Fruit fly (Drosophila melanogaster): ENCODE results near the gene CG9231.

Gene CG9231

dm6 chr3L:19584369-19584915 is 1.4 kb downstream of the CG9231 start, which contains the start of gene Shal:
Shal (minus strand) TSS chr3L:19584568.
- TF ChIP-seq CG8478 (optimal IDR thresholded peaks at IDR 0.05): no peak
- TF ChIP-seq CTCF (optimal IDR thresholded peaks at IDR 0.05): no peak

- TF ChIP-seq CG8478 (optimal IDR thresholded peaks at IDR 0.05): no peak
- no peak for TF ChIP-seq CTCF (optimal IDR thresholded peaks at IDR 0.05)
Measured at dm6 chr3L:19580709-19581227, 5.0 kb downstream of the CG9231 start.

dm6 chr3L:19579346-19579745 is 6.5 kb downstream of the CG9231 start:
- no peak for TF ChIP-seq CG8478 (optimal IDR thresholded peaks at IDR 0.05)
- no peak for TF ChIP-seq CTCF (optimal IDR thresholded peaks at IDR 0.05)

- TF ChIP-seq CG8478 (optimal IDR thresholded peaks at IDR 0.05) (no peak), CTCF (optimal IDR thresholded peaks at IDR 0.05) (no peak)
Measured at dm6 chr3L:19575650-19576049, 10.2 kb downstream of the CG9231 start.

- no peak for TF ChIP-seq CTCF (optimal IDR thresholded peaks at IDR 0.05)
Measured at dm6 chr3L:19574452-19574851, 11.4 kb downstream of the CG9231 start.

DNA sequence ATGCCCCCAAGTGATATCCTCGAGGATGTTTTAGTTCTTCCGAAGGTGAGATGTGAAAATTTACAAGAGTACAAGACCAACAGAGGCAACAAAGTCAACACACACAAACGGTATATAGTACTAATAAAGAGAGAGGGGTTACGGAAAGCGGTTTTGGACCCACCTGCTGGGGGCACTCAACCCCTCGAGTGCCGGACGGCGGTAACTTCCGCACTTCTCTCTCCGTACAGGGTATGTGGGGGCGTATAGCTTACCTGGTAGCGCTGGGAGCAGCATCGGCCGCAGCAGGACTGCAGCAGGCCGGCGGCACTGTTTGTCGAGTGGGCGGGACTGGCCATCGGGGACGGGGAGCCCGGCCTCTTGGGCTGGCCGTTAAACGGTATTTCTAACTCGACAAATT is 16.4 kb downstream of the CG9231 start:
- no peak for TF ChIP-seq CG8478 (optimal IDR thresholded peaks at IDR 0.05)
- no peak for TF ChIP-seq CTCF (optimal IDR thresholded peaks at IDR 0.05)

DNA sequence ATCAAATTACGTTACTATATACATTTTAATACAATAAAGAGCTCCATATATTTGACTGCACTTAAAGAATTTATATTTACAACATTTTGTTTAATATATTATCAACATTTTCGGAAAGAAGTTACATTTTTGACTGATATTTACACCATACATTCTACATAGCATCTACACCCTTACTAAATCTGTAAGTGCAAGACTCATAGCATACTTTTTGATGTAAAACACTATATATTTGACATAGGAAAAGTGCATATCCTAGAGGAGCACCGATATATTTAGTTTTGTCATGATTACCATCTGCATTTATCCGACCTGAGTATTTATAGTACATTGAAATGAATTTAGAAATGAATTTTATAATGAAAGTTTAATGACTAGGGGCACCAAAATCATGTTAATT is 16.8 kb downstream of the CG9231 start:
- TF ChIP-seq CG8478 (optimal IDR thresholded peaks at IDR 0.05): no peak
- TF ChIP-seq CTCF (optimal IDR thresholded peaks at IDR 0.05): peak; percentile 10 to 50

dm6 chr3L:19566127-19566526 is 19.7 kb downstream of the CG9231 start:
- no peak for TF ChIP-seq CG8478 (optimal IDR thresholded peaks at IDR 0.05)
- TF ChIP-seq CTCF (optimal IDR thresholded peaks at IDR 0.05): no peak

DNA sequence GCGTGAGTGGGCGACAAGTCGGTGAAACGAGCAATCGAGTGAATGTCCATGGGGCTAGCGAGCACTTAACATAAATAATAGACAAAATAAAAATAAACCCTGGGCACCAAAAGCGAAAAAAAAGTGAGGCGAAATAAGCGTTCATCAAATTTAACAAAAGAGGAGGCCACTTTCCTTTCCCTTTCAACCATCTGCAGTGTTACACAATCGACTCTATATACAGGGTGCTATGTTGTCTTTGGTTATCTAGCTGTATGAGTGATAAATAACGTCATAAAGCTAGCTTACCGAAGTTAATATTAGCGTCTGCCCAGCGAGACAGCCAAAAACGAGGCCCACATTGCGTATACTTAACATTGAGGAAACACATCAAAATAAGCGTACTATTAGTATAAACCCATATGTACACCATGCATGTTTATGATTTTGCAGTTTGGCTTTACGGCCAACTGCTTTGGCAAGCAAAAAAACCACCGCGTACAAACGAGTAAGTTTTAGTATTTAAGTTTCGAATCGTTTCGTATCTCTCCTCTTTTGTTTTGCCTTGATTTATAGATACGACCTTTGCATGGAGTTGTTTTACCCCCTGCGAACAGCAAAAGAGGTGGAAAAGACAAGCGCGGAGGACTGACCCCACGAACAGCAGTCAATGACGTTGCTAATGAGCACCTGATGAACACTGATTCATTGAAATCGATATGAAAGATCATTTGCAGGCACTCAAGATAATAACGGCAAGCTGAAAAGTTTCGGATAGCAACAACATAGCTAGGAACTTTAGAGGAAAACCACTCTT is 20.7 kb downstream of the CG9231 start:
- TF ChIP-seq CG8478 (optimal IDR thresholded peaks at IDR 0.05) (no peak), CTCF (optimal IDR thresholded peaks at IDR 0.05) (no peak)

- no peak for TF ChIP-seq CTCF (optimal IDR thresholded peaks at IDR 0.05)
Measured at dm6 chr3L:19563014-19563413, 22.8 kb downstream of the CG9231 start.

dm6 chr3L:19562146-19562700 is 23.6 kb downstream of the CG9231 start:
- TF ChIP-seq CTCF (optimal IDR thresholded peaks at IDR 0.05) (no peak), CG8478 (optimal IDR thresholded peaks at IDR 0.05) (no peak)

dm6 chr3L:19561745-19562144 is 24.1 kb downstream of the CG9231 start:
- TF ChIP-seq CTCF (optimal IDR thresholded peaks at IDR 0.05): no peak
- TF ChIP-seq CG8478 (optimal IDR thresholded peaks at IDR 0.05): no peak

dm6 chr3L:19560695-19561246 is 25.0 kb downstream of the CG9231 start:
- no peak for TF ChIP-seq CG8478 (optimal IDR thresholded peaks at IDR 0.05)
- no peak for TF ChIP-seq CTCF (optimal IDR thresholded peaks at IDR 0.05)

DNA sequence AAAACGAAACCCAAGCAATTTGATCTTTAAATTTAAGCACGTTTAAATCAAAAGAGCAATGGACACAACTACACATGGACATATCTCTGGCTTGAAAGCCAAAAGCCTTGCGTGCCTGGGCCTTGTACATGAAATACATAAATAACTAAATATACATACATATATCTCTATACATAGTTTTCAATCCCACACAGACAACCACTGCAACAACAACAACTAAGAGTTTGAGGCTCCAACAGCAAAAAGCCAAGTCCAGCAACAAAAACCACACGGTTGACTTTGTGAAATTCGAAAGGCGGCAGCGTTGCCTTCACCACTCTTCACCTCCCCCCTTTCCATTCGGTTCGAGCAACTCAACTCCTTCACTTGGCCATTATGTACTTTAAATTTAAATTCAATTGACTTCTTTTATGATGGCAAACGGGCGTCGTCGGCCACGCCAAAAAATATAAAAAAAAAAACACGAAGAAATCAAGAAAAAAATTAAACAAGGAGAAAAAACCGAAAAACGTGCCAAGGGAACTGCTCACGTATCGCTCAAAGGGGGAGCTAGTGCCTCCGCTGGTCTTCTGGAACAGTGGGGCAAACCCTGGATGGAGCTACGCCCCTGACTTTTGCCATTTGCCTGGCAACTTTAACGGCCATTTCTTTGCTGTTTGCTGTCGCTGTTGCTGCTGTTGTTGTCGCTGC is 25.7 kb downstream of the CG9231 start:
- no peak for TF ChIP-seq CTCF (optimal IDR thresholded peaks at IDR 0.05)
- TF ChIP-seq CG8478 (optimal IDR thresholded peaks at IDR 0.05): no peak

- TF ChIP-seq CG8478 (optimal IDR thresholded peaks at IDR 0.05) (no peak), CTCF (optimal IDR thresholded peaks at IDR 0.05) (no peak)
Measured at dm6 chr3L:19559171-19559570, 26.6 kb downstream of the CG9231 start.

All from S2 (cell line).